Worm (Caenorhabditis elegans) whole organism, mixed stage, embryonic: Measurements from ENCODE around the gene Y113G7A.12.

Experiments
- M03D4.4 ChIP-seq: sonication (generic microtip); optimal IDR thresholded peaks from 2 replicates; lab custom pipeline; 2017; ENCODE audit warnings: mild to moderate bottlenecking, missing genetic modification characterization, missing compliant biosample characterization
- ceh-39 ChIP-seq: fragments of 150-350 bp; optimal IDR thresholded peaks from 2 replicates; lab custom pipeline; 2014; ENCODE audit warnings: missing biosample characterization, missing genetic modification characterization
- elt-3 ChIP-seq: fragments of 150-350 bp; optimal IDR thresholded peaks from 2 replicates; lab custom pipeline; 2014; ENCODE audit warnings: missing biosample characterization, missing genetic modification characterization
- nhr-76 ChIP-seq: sonication (generic microtip); optimal IDR thresholded peaks from 2 replicates; lab custom pipeline; 2017; ENCODE audit warnings: missing biosample characterization, missing genetic modification characterization
- unc-120 ChIP-seq: sonication (generic microtip); optimal IDR thresholded peaks from 2 replicates; lab custom pipeline; 2017; ENCODE audit warnings: missing genetic modification characterization, missing compliant biosample characterization; ENCODE audit not compliant: poor library complexity, severe bottlenecking
- unc-39 ChIP-seq: fragments of 150-350 bp; optimal IDR thresholded peaks from 2 replicates; lab custom pipeline; 2014; ENCODE audit warnings: missing biosample characterization, missing genetic modification characterization

ce11 chrV:20182311-20182710 is 39.9 kb downstream of the Y113G7A.12 start:
- TF ChIP-seq nhr-76 (tag; lab: Kevin White, UChicago) = no peak
- TF ChIP-seq unc-120 (tag; lab: Kevin White, UChicago) = no peak
- no peak for TF ChIP-seq unc-39 (tag; lab: Kevin White, UChicago)
- TF ChIP-seq elt-3 (tag; lab: Kevin White, UChicago) = no peak
- no peak for TF ChIP-seq ceh-39
- TF ChIP-seq M03D4.4 (tag; lab: Kevin White, UChicago) = no peak
